Worm (Caenorhabditis elegans) whole organism, early embryonic: ENCODE results near the gene srx-2.

Experiments
- B0310.2 ChIP-seq: sonication (generic microtip); optimal IDR thresholded peaks from 2 replicates; lab custom pipeline; 2016; ENCODE audit warnings: mild to moderate bottlenecking, missing genetic modification characterization, missing compliant biosample characterization
- F13C5.2 ChIP-seq: sonication (generic microtip); optimal IDR thresholded peaks from 2 replicates; lab custom pipeline; 2017; ENCODE audit warnings: mild to moderate bottlenecking, missing genetic modification characterization, inconsistent platforms, missing compliant biosample characterization
- aly-1 ChIP-seq: sonication (generic microtip); optimal IDR thresholded peaks from 2 replicates; lab custom pipeline; 2016; ENCODE audit warnings: missing genetic modification characterization, missing compliant biosample characterization
- ama-1 ChIP-seq: fragments of 150-350 bp; optimal IDR thresholded peaks from 2 replicates; lab custom pipeline; 2014
- ceh-13 ChIP-seq: fragments of 200-800 bp; sonication (Bioruptor generic); optimal IDR thresholded peaks from 2 replicates; lab custom pipeline; 2018; ENCODE audit warnings: mild to moderate bottlenecking, missing genetic modification characterization, missing compliant biosample characterization
- ceh-36 ChIP-seq: sonication (generic microtip); optimal IDR thresholded peaks from 2 replicates; lab custom pipeline; 2016; ENCODE audit warnings: missing genetic modification characterization, inconsistent platforms, missing compliant biosample characterization
- ets-7 ChIP-seq: sonication (generic microtip); optimal IDR thresholded peaks from 2 replicates; lab custom pipeline; 2016; ENCODE audit warnings: missing genotype, missing genetic modification characterization, missing compliant biosample characterization
- flt-1 ChIP-seq: fragments of 200-800 bp; sonication (Bioruptor generic); IDR thresholded peaks from 2 replicates; pipeline ENCODE4 v1.3.6; 2022; ENCODE audit warnings: missing genetic modification characterization, missing compliant biosample characterization
- hmbx-1 ChIP-seq: sonication (generic microtip); optimal IDR thresholded peaks from 2 replicates; lab custom pipeline; 2016; ENCODE audit warnings: mild to moderate bottlenecking, missing genetic modification characterization, missing compliant biosample characterization
- hmg-4 ChIP-seq: fragments of 200-800 bp; sonication (Bioruptor generic); optimal IDR thresholded peaks from 2 replicates; lab custom pipeline; 2018; ENCODE audit warnings: mild to moderate bottlenecking, missing genetic modification characterization, missing compliant biosample characterization
- hnd-1 ChIP-seq: sonication (generic microtip); optimal IDR thresholded peaks from 2 replicates; lab custom pipeline; 2016; ENCODE audit warnings: missing genetic modification characterization, missing compliant biosample characterization
- pes-1 ChIP-seq: fragments of 200-800 bp; sonication (Bioruptor generic); IDR thresholded peaks from 2 replicates; pipeline ENCODE4 v1.3.6; 2022; ENCODE audit warnings: missing genetic modification reagents, missing genetic modification characterization, missing compliant biosample characterization
- scrt-1 ChIP-seq: fragments of 200-800 bp; sonication (Bioruptor generic); IDR thresholded peaks from 2 replicates; pipeline ENCODE4 v1.3.6; 2022; ENCODE audit warnings: missing genetic modification characterization, missing compliant biosample characterization
- sea-1 ChIP-seq: fragments of 200-800 bp; sonication (Bioruptor generic); conservative IDR thresholded peaks from 2 replicates; pipeline ENCODE4 v1.3.6; 2022; ENCODE audit warnings: missing genetic modification characterization, missing compliant biosample characterization
- tbx-11 ChIP-seq: fragments of 200-800 bp; sonication (Bioruptor generic); IDR thresholded peaks from 2 replicates; pipeline ENCODE4 v1.3.6; 2022; ENCODE audit warnings: missing genetic modification characterization, missing compliant biosample characterization
- tbx-37 ChIP-seq: fragments of 200-800 bp; sonication (Bioruptor generic); conservative IDR thresholded peaks from 2 replicates; pipeline ENCODE4 v1.3.6; 2022; ENCODE audit warnings: missing genetic modification reagents, missing genetic modification characterization, missing compliant biosample characterization
- tra-4 ChIP-seq: sonication (generic microtip); optimal IDR thresholded peaks from 2 replicates; lab custom pipeline; 2017; ENCODE audit warnings: missing genetic modification characterization, missing compliant biosample characterization

Gene srx-2

DNA sequence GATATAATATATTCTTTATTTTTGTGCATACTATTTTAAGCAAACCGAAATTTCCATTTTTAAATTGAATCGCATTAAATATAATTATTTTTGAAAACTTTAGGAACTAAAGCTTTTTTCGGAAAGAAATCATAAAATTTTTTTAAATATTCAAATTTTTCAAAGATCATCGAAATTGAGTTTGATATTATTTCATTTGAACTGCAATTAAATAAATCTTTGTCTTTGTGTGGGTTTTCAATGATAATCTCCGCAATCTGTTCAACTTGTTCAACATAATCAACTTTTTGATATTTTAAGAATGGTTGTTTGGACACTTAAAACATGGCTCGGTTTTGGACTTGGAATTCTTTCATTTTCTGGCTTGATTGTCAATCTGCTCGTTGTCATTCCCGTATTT is at the start of gene srx-2:
TSS of gene srx-2 (plus strand) at position 301 of the 400 bp plus-strand sequence.
- no peak for TF ChIP-seq tbx-37
- TF ChIP-seq sea-1 (GFP tag; lab: Robert Waterston, UW), result no peak
- TF ChIP-seq tra-4 (tag; lab: Kevin White, UChicago), result no peak
- no peak for TF ChIP-seq scrt-1 (GFP tag; lab: Robert Waterston, UW)
- TF ChIP-seq ets-7 (tag; lab: Kevin White, UChicago), result no peak
- TF ChIP-seq ceh-36 (tag; lab: Kevin White, UChicago), result no peak
- TF ChIP-seq F13C5.2 (tag; lab: Kevin White, UChicago), result no peak
- no peak for TF ChIP-seq hmbx-1 (tag; lab: Kevin White, UChicago)

ce11 chrV:8964055-8964758 is 45.1 kb upstream of the srx-2 start, which contains the start of gene nhr-44:
TSS of gene nhr-44 (minus strand) at chrV:8964105.
- TF ChIP-seq F13C5.2 (tag; lab: Kevin White, UChicago) (no peak), tbx-37 (no peak), scrt-1 (GFP tag; lab: Robert Waterston, UW) (no peak), tbx-11 (no peak), ceh-13 (GFP tag; lab: Kevin White, UChicago) (no peak), hmg-4 (no peak), hmbx-1 (tag; lab: Kevin White, UChicago) (no peak), sea-1 (GFP tag; lab: Robert Waterston, UW) (no peak), ama-1 (lab: Kevin White, UChicago) (no peak)

DNA sequence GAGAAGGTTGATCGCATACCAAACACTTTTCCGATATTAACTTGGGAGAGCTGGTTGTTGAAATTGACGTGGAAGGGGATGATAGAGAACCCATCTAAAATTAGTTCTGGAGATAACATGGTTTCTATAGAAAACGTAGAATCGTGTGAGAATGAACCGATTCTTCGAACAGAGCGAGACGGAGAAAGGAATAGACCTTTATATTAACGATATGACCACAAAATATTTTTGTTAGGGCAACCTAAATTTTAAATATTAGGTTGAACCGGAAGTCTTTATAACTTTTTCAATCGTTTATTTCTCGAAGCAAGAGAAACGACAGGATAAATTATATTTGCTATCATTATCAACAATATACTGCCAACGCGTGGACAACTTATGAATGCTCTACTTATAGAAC is 43.2 kb upstream of the srx-2 start, which contains the start of gene nhr-219:
TSS of gene nhr-219 (minus strand) at position 101 of the 400 bp plus-strand sequence.
- TF ChIP-seq ceh-36 (tag; lab: Kevin White, UChicago) (no peak), ama-1 (lab: Kevin White, UChicago) (no peak), hmg-4 (no peak), F13C5.2 (tag; lab: Kevin White, UChicago) (no peak), tra-4 (tag; lab: Kevin White, UChicago) (no peak), ets-7 (tag; lab: Kevin White, UChicago) (no peak), hnd-1 (tag; lab: Kevin White, UChicago) (no peak), ceh-13 (GFP tag; lab: Kevin White, UChicago) (no peak), pes-1 (GFP tag; lab: Robert Waterston, UW) (no peak)

DNA sequence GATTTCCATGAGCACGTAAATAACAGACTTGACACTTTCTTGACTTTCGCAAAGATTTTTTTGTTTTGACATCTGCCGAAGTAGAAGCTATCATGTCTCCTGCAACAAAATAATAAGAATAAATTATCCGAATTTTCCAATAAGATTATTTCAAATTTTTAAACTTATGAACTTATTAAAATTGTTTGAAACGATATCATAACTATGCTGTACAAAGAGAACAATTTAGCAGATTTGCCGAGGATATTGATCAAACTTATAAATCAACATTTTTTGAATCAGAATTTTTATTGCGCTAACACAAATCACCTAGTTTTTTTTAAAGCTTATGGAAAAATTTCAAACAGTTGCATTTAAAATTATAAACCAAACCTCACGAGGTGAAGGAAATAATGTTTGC is 37.0 kb upstream of the srx-2 start, which contains the start of gene nhr-195:
TSS of gene nhr-195 (minus strand) at position 101 of the 400 bp plus-strand sequence.
- TF ChIP-seq flt-1 (GFP tag; lab: Robert Waterston, UW), result no peak
- no peak for TF ChIP-seq ceh-13 (GFP tag; lab: Kevin White, UChicago)
- TF ChIP-seq hnd-1 (tag; lab: Kevin White, UChicago), result no peak
- no peak for TF ChIP-seq ets-7 (tag; lab: Kevin White, UChicago)
- TF ChIP-seq aly-1 (tag; lab: Kevin White, UChicago), result no peak
- no peak for TF ChIP-seq B0310.2 (tag; lab: Kevin White, UChicago)
- TF ChIP-seq ceh-36 (tag; lab: Kevin White, UChicago), result no peak
- TF ChIP-seq sea-1 (GFP tag; lab: Robert Waterston, UW), result no peak
- TF ChIP-seq pes-1 (GFP tag; lab: Robert Waterston, UW), result no peak
- no peak for TF ChIP-seq hmbx-1 (tag; lab: Kevin White, UChicago)
- TF ChIP-seq ama-1 (lab: Kevin White, UChicago), result no peak

- no peak for TF ChIP-seq F13C5.2 (tag; lab: Kevin White, UChicago)
- no peak for TF ChIP-seq sea-1 (GFP tag; lab: Robert Waterston, UW)
- no peak for TF ChIP-seq scrt-1 (GFP tag; lab: Robert Waterston, UW)
- TF ChIP-seq tbx-37, result no peak
- no peak for TF ChIP-seq ceh-36 (tag; lab: Kevin White, UChicago)
- TF ChIP-seq ets-7 (tag; lab: Kevin White, UChicago), result no peak
- TF ChIP-seq hmbx-1 (tag; lab: Kevin White, UChicago), result no peak
- TF ChIP-seq ceh-13 (GFP tag; lab: Kevin White, UChicago), result no peak
- TF ChIP-seq hmg-4, result no peak
- no peak for TF ChIP-seq tbx-11
- TF ChIP-seq flt-1 (GFP tag; lab: Robert Waterston, UW), result no peak
- TF ChIP-seq B0310.2 (tag; lab: Kevin White, UChicago), result no peak
- no peak for TF ChIP-seq aly-1 (tag; lab: Kevin White, UChicago)
- TF ChIP-seq hnd-1 (tag; lab: Kevin White, UChicago), result no peak
- TF ChIP-seq ama-1 (lab: Kevin White, UChicago), result no peak
- TF ChIP-seq pes-1 (GFP tag; lab: Robert Waterston, UW), result no peak
- no peak for TF ChIP-seq tra-4 (tag; lab: Kevin White, UChicago)
These were observed 34.3 kb upstream of the srx-2 start, which contains the start of gene nhr-143 for ce11 chrV:8974889-8975422. TSS of gene nhr-143 (minus strand) at chrV:8974939.

ce11 chrV:8977895-8978294 is 31.4 kb upstream of the srx-2 start:
- TF ChIP-seq hmg-4 (no peak), tbx-11 (no peak), ama-1 (lab: Kevin White, UChicago) (no peak), aly-1 (tag; lab: Kevin White, UChicago) (no peak), sea-1 (GFP tag; lab: Robert Waterston, UW) (no peak), ceh-36 (tag; lab: Kevin White, UChicago) (no peak), B0310.2 (tag; lab: Kevin White, UChicago) (no peak), pes-1 (GFP tag; lab: Robert Waterston, UW) (no peak), tbx-37 (no peak), F13C5.2 (tag; lab: Kevin White, UChicago) (no peak), flt-1 (GFP tag; lab: Robert Waterston, UW) (no peak), hmbx-1 (tag; lab: Kevin White, UChicago) (no peak), scrt-1 (GFP tag; lab: Robert Waterston, UW) (no peak)
